Fruit fly (Drosophila melanogaster): ENCODE results near the gene CCHa2.

dm6 chr3R:13403032-13403459 is 8.0 kb upstream of the CCHa2 start, which contains the start of gene Dpm3:
- TF ChIP-seq CG8478 (optimal IDR thresholded peaks at IDR 0.05) (no peak), CTCF (optimal IDR thresholded peaks at IDR 0.05) (peak; percentile 54 to 59)

Measured in S2 (cell line).